Fruit fly (Drosophila melanogaster) whole organism, embryonic: ENCODE results near the gene CG10492.

Experiments used
- Atf3 ChIP-seq: fragments of 200-800 bp; sonication (Bioruptor generic); optimal IDR thresholded peaks from 3 replicates; lab custom pipeline; 2016; ENCODE audit warnings: missing biosample characterization, missing genetic modification characterization
- Bgb ChIP-seq: fragments of 200-800 bp; sonication (Bioruptor generic); IDR thresholded peaks from 2 replicates; pipeline ENCODE4 v1.3.6; 2022; ENCODE audit warnings: missing biosample characterization, missing genetic modification characterization; ENCODE audit not compliant: partially characterized antibody
- CG10147 ChIP-seq: fragments of 200-800 bp; sonication (Bioruptor generic); optimal IDR thresholded peaks from 2 replicates; lab custom pipeline; 2019; ENCODE audit warnings: missing biosample characterization, mild to moderate bottlenecking, missing genetic modification characterization, moderate library complexity
- CG1024 ChIP-seq: fragments of 200-800 bp; sonication (Bioruptor generic); IDR thresholded peaks from 2 replicates; pipeline ENCODE4 v1.3.6; 2022; ENCODE audit warnings: missing biosample characterization, missing genetic modification characterization
- CG10267 ChIP-seq: fragments of 200-800 bp; sonication (Bioruptor generic); optimal IDR thresholded peaks from 2 replicates; lab custom pipeline; 2018; ENCODE audit warnings: missing biosample characterization, mild to moderate bottlenecking, missing genetic modification characterization, moderate library complexity
- CG10321 ChIP-seq: fragments of 200-800 bp; sonication (Bioruptor generic); IDR thresholded peaks from 2 replicates; pipeline ENCODE4 v1.3.6; 2022; ENCODE audit warnings: missing biosample characterization, missing genetic modification characterization
- CG11456 ChIP-seq: fragments of 200-800 bp; sonication (Bioruptor generic); IDR thresholded peaks from 3 replicates; pipeline ENCODE4 v1.3.6; 2022; ENCODE audit warnings: missing biosample characterization, missing genetic modification characterization
- CG11695 ChIP-seq: fragments of 200-800 bp; sonication (Bioruptor generic); IDR thresholded peaks from 3 replicates; pipeline ENCODE4 v1.3.6; 2022; ENCODE audit warnings: missing biosample characterization, missing genetic modification characterization
- CG13775 ChIP-seq: fragments of 200-800 bp; sonication (Bioruptor generic); optimal IDR thresholded peaks from 3 replicates; lab custom pipeline; 2017; ENCODE audit warnings: missing biosample characterization, mild to moderate bottlenecking, missing genetic modification characterization
- CG14710 ChIP-seq: fragments of 200-800 bp; sonication (Bioruptor generic); optimal IDR thresholded peaks from 3 replicates; lab custom pipeline; 2019; ENCODE audit warnings: missing biosample characterization, mild to moderate bottlenecking, missing genetic modification characterization, moderate library complexity
- CG17359 ChIP-seq: fragments of 200-800 bp; sonication (Bioruptor generic); optimal IDR thresholded peaks from 3 replicates; lab custom pipeline; 2018; ENCODE audit warnings: missing biosample characterization, mild to moderate bottlenecking, missing genetic modification characterization, moderate library complexity
- CG2889 ChIP-seq: fragments of 200-800 bp; sonication (Bioruptor generic); IDR thresholded peaks from 3 replicates; pipeline ENCODE4 v1.3.6; 2022; ENCODE audit warnings: missing biosample characterization, missing genetic modification characterization
- CG30403 ChIP-seq: fragments of 200-800 bp; sonication (Bioruptor generic); optimal IDR thresholded peaks from 3 replicates; lab custom pipeline; 2016; ENCODE audit warnings: missing biosample characterization, missing genetic modification characterization
- CG42726 ChIP-seq: fragments of 200-800 bp; sonication (Bioruptor generic); IDR thresholded peaks from 2 replicates; pipeline ENCODE4 v1.3.6; 2022; ENCODE audit warnings: missing biosample characterization, missing genetic modification characterization; ENCODE audit not compliant: partially characterized antibody
- CG4730 ChIP-seq: fragments of 200-800 bp; sonication (Bioruptor generic); IDR thresholded peaks from 2 replicates; pipeline ENCODE4 v1.3.6; 2022; ENCODE audit warnings: missing biosample characterization, missing genetic modification characterization
- CG7786 ChIP-seq: fragments of 200-800 bp; sonication (Bioruptor generic); optimal IDR thresholded peaks from 2 replicates; lab custom pipeline; 2016; ENCODE audit warnings: missing biosample characterization, missing genetic modification characterization
- CG9437 ChIP-seq: fragments of 200-800 bp; sonication (Bioruptor generic); optimal IDR thresholded peaks from 2 replicates; lab custom pipeline; 2018; ENCODE audit warnings: missing biosample characterization, mild to moderate bottlenecking, missing genetic modification characterization
- CG9609 ChIP-seq: fragments of 200-800 bp; sonication (Bioruptor generic); optimal IDR thresholded peaks from 3 replicates; lab custom pipeline; 2016; ENCODE audit warnings: missing biosample characterization, missing genetic modification characterization
- CHES-1-like ChIP-seq: fragments of 200-800 bp; sonication (Bioruptor generic); optimal IDR thresholded peaks from 2 replicates; lab custom pipeline; 2016; ENCODE audit warnings: missing biosample characterization, missing genetic modification characterization
- CkIIα-i1 ChIP-seq: fragments of 200-800 bp; sonication (Bioruptor generic); IDR thresholded peaks from 2 replicates; pipeline ENCODE4 v1.3.6; 2022; ENCODE audit warnings: missing biosample characterization, missing genetic modification characterization
- Dek ChIP-seq: fragments of 200-800 bp; sonication (Bioruptor generic); optimal IDR thresholded peaks from 3 replicates; lab custom pipeline; 2019; ENCODE audit warnings: missing biosample characterization, mild to moderate bottlenecking, missing genetic modification characterization, moderate library complexity
- E2f2 ChIP-seq: fragments of 200-800 bp; sonication (Bioruptor generic); IDR thresholded peaks from 2 replicates; pipeline ENCODE4 v1.3.6; 2022; ENCODE audit warnings: missing biosample characterization, missing genetic modification characterization
- HLH54F ChIP-seq: fragments of 200-800 bp; sonication (Bioruptor generic); optimal IDR thresholded peaks from 3 replicates; lab custom pipeline; 2016; ENCODE audit warnings: missing biosample characterization, missing genetic modification characterization
- Hmx ChIP-seq: fragments of 200-800 bp; sonication (Bioruptor generic); optimal IDR thresholded peaks from 2 replicates; lab custom pipeline; 2016; ENCODE audit warnings: missing biosample characterization, missing genetic modification characterization
- Hr51 ChIP-seq, 2 experiments: fragments of 200-800 bp; sonication (Bioruptor generic); optimal IDR thresholded peaks; 2 replicates in 1 of 2; 3 replicates in 1 of 2; lab custom pipeline; 2016 to 2018; ENCODE audit warnings: missing biosample characterization in 2 of 2, missing genetic modification characterization in 2 of 2, mild to moderate bottlenecking in 1 of 2, moderate library complexity in 1 of 2
- Lim3 ChIP-seq: fragments of 200-800 bp; sonication (Bioruptor generic); IDR thresholded peaks from 2 replicates; pipeline ENCODE4 v1.3.6; 2022; ENCODE audit warnings: missing biosample characterization, missing genetic modification characterization
- MBD-R2 ChIP-seq: fragments of 200-800 bp; sonication (Bioruptor generic); IDR thresholded peaks from 2 replicates; pipeline ENCODE4 v1.3.6; 2022; ENCODE audit warnings: missing biosample characterization, missing genetic modification characterization
- MTF-1 ChIP-seq: fragments of 200-800 bp; sonication (Bioruptor generic); optimal IDR thresholded peaks from 2 replicates; lab custom pipeline; 2018; ENCODE audit warnings: missing biosample characterization, mild to moderate bottlenecking, missing genetic modification characterization, borderline replicate concordance
- Med ChIP-seq: fragments of 200-800 bp; sonication (Bioruptor generic); peaks from one replicate; lab custom pipeline; 2016; ENCODE audit warnings: missing biosample characterization, missing genetic modification characterization, mild to moderate bottlenecking, inconsistent platforms, moderate library complexity
- Mes4 ChIP-seq: fragments of 200-800 bp; sonication (Bioruptor generic); optimal IDR thresholded peaks from 2 replicates; lab custom pipeline; 2016; ENCODE audit warnings: missing biosample characterization, missing genetic modification characterization
- Sin3A ChIP-seq: fragments of >200 bp; optimal IDR thresholded peaks from 2 replicates; lab custom pipeline; 2018
- TFAM ChIP-seq: fragments of 200-800 bp; sonication (Bioruptor generic); optimal IDR thresholded peaks from 2 replicates; lab custom pipeline; 2017; ENCODE audit warnings: missing biosample characterization, missing genetic modification characterization, inconsistent platforms
- Usf ChIP-seq: fragments of 200-800 bp; sonication (Bioruptor generic); optimal IDR thresholded peaks from 2 replicates; lab custom pipeline; 2017; ENCODE audit warnings: missing genotype, missing biosample characterization, missing genetic modification characterization
- ab ChIP-seq: fragments of 200-800 bp; sonication (Bioruptor generic); optimal IDR thresholded peaks from 2 replicates; lab custom pipeline; 2016; ENCODE audit warnings: missing biosample characterization, missing genetic modification characterization
- ato ChIP-seq: fragments of 200-800 bp; sonication (Bioruptor generic); IDR thresholded peaks from 2 replicates; pipeline ENCODE4 v1.3.6; 2022; ENCODE audit warnings: missing biosample characterization, missing genetic modification characterization; ENCODE audit not compliant: partially characterized antibody
- en ChIP-seq: fragments of 200-800 bp; sonication (Bioruptor generic); optimal IDR thresholded peaks from 2 replicates; lab custom pipeline; 2016; ENCODE audit warnings: missing biosample characterization, missing genetic modification characterization
- fd3F ChIP-seq: fragments of 200-800 bp; sonication (Bioruptor generic); optimal IDR thresholded peaks from 2 replicates; lab custom pipeline; 2018; ENCODE audit warnings: missing biosample characterization, mild to moderate bottlenecking, missing genetic modification characterization, moderate library complexity
- fd96Cb ChIP-seq: fragments of 200-800 bp; sonication (Bioruptor generic); optimal IDR thresholded peaks from 2 replicates; lab custom pipeline; 2018; ENCODE audit warnings: missing biosample characterization, mild to moderate bottlenecking, missing genetic modification characterization, moderate library complexity
- gsb-n ChIP-seq: fragments of 200-800 bp; sonication (Bioruptor generic); optimal IDR thresholded peaks from 3 replicates; lab custom pipeline; 2018; ENCODE audit warnings: missing biosample characterization, mild to moderate bottlenecking, missing genetic modification characterization
- hb ChIP-seq: fragments of 200-800 bp; sonication (Bioruptor generic); IDR thresholded peaks from 3 replicates; pipeline ENCODE4 v1.3.6; 2022; ENCODE audit warnings: missing biosample characterization, missing genetic modification characterization; ENCODE audit not compliant: partially characterized antibody
- ken ChIP-seq: fragments of 200-800 bp; sonication (Bioruptor generic); IDR thresholded peaks from 3 replicates; pipeline ENCODE4 v1.3.6; 2022; ENCODE audit warnings: missing biosample characterization, missing genetic modification characterization
- klu ChIP-seq: fragments of 200-800 bp; sonication (Bioruptor generic); IDR thresholded peaks from 2 replicates; pipeline ENCODE4 v1.3.6; 2022; ENCODE audit warnings: missing biosample characterization, missing genetic modification characterization
- knrl ChIP-seq: fragments of 200-800 bp; sonication (Bioruptor generic); IDR thresholded peaks from 3 replicates; pipeline ENCODE4 v1.3.6; 2022; ENCODE audit warnings: missing biosample characterization, missing genetic modification characterization; ENCODE audit not compliant: partially characterized antibody
- luna ChIP-seq: fragments of 200-800 bp; sonication (Bioruptor generic); optimal IDR thresholded peaks from 2 replicates; lab custom pipeline; 2016; ENCODE audit warnings: missing biosample characterization, missing genetic modification characterization
- mam ChIP-seq: fragments of 200-800 bp; sonication (Bioruptor generic); optimal IDR thresholded peaks from 3 replicates; lab custom pipeline; 2016; ENCODE audit warnings: missing biosample characterization, missing genetic modification characterization
- otp ChIP-seq: fragments of 200-800 bp; sonication (Bioruptor generic); IDR thresholded peaks from 3 replicates; pipeline ENCODE4, ENCODE4 v1.3.6; 2022; ENCODE audit warnings: missing biosample characterization, missing genetic modification characterization
- pum ChIP-seq: fragments of 200-800 bp; sonication (Bioruptor generic); optimal IDR thresholded peaks from 2 replicates; lab custom pipeline; 2016; ENCODE audit warnings: missing biosample characterization, missing genetic modification characterization
- ranshi ChIP-seq: fragments of 200-800 bp; sonication (Bioruptor generic); IDR thresholded peaks from 2 replicates; pipeline ENCODE4 v1.3.6; 2022; ENCODE audit warnings: missing biosample characterization, missing genetic modification characterization
- schlank ChIP-seq: fragments of 200-800 bp; sonication (Bioruptor generic); optimal IDR thresholded peaks from 2 replicates; lab custom pipeline; 2018; ENCODE audit warnings: missing biosample characterization, mild to moderate bottlenecking, missing genetic modification characterization
- shn ChIP-seq: fragments of 200-800 bp; sonication (Bioruptor generic); optimal IDR thresholded peaks from 3 replicates; lab custom pipeline; 2016; ENCODE audit warnings: missing biosample characterization, missing genetic modification characterization
- unc-4 ChIP-seq: fragments of 200-800 bp; sonication (Bioruptor generic); IDR thresholded peaks from 2 replicates; pipeline ENCODE4 v1.3.6; 2022; ENCODE audit warnings: missing biosample characterization, missing genetic modification characterization; ENCODE audit not compliant: partially characterized antibody

Gene CG10492

DNA sequence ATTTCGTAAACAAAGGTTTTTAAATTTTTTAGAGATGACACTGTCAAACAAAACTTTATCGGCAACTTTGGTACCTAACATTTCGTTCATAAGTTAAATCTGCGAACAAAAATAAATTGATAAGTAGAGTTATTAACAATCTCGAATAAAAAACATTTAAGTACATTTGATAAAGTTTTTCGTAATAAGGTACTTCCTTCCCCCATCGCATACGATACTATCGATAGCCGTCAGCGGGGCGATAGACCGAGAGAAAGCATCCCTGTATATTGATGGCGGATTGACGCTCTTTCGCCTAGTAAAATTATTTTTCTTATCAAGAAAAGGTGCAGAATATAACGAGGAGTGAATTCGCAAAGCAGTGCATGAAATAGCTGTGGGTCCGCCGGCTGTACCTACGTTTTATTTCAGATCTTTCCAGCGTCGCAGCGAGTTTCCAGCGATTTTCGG lies 8.7 kb upstream of the CG10492 start, which contains the start of the genes Ttc19 and Acn (continued):
- TF ChIP-seq CG10267 (peak; percentile 94), E2f2 (peak; percentile 71), pum (GFP tag; lab: Kevin White, UChicago) (peak; percentile 91), CG2889 (GFP tag; lab: Robert Waterston, UW) (peak; percentile 71; the same call in 1 of the 3 replicates), TFAM (GFP tag; lab: Kevin White, UChicago) (peak; percentile 32), Lim3 (GFP tag; lab: Robert Waterston, UW) (peak; percentile 46; the same call in 1 of the 2 replicates), CHES-1-like (GFP tag; lab: Kevin White, UChicago) (peak; percentile 93), CG42726 (GFP tag; lab: Robert Waterston, UW) (peak; percentile 92), CG1024 (GFP tag; lab: Robert Waterston, UW) (peak; percentile 56), Dek (peak; percentile 82), otp (GFP tag; lab: Robert Waterston, UW) (peak; percentile 71; the same call in 2 of the 3 replicates), Hmx (GFP tag; lab: Kevin White, UChicago) (peak; percentile 72), CG7786 (GFP tag; lab: Kevin White, UChicago) (peak; percentile 91), Usf (peak; percentile 32), CG9609 (GFP tag; lab: Kevin White, UChicago) (peak; percentile 90), Sin3A (lab: Kevin White, UChicago) (peak; percentile 64), en (GFP tag; lab: Kevin White, UChicago) (peak; percentile 76), knrl (GFP tag; lab: Robert Waterston, UW) (peak; percentile 96), MTF-1 (GFP tag; lab: Kevin White, UChicago) (no peak), CkIIα-i1 (GFP tag; lab: Robert Waterston, UW) (no peak), schlank (peak; percentile 62), gsb-n (tag; lab: Kevin White, UChicago) (no peak), Mes4 (GFP tag; lab: Kevin White, UChicago) (peak; percentile 76), luna (GFP tag; lab: Kevin White, UChicago) (peak; percentile 64), CG30403 (GFP tag; lab: Kevin White, UChicago) (peak; percentile 92), shn (GFP tag; lab: Kevin White, UChicago) (peak; percentile 90), fd96Cb (tag; lab: Kevin White, UChicago) (peak; percentile 60), CG10147 (GFP tag; lab: Kevin White, UChicago) (peak; percentile 84), Hr51 (GFP tag; optimal IDR thresholded peaks at IDR 0.05; lab: Kevin White, UChicago) (peak; percentile 80 to 91), klu (GFP tag; lab: Robert Waterston, UW) (peak; percentile 72), CG4730 (GFP tag; lab: Robert Waterston, UW) (peak; percentile 77)

DNA sequence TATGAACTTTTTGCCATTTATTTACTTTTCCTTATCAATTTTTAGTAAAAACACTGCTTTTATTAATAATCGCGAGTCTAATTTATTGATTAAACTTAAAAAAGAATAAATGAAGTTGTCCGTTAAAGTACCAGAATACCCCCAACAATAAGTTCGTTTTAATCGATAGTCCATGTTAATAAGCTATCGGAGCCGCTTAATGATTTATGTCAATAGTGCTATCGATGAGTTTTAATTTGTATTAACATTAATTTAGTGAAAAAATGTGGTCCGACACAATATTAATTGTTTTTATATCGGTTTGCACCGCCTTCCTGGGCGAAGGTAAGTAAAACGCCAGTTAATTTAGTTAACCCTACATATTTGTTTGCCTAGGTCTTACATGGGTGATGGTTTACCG lies 5.0 kb upstream of the CG10492 start, which contains the start of gene CG10470:
CG10470 (plus strand) TSS at position 165 of the 400 bp plus-strand sequence.
- TF ChIP-seq CG11695 (no peak), unc-4 (GFP tag; lab: Robert Waterston, UW) (peak; percentile 81), MBD-R2 (GFP tag; lab: Robert Waterston, UW) (peak; percentile 56; the same call in 1 of the 2 replicates), CG14710 (tag; lab: Kevin White, UChicago) (peak; percentile 46), Bgb (GFP tag; lab: Robert Waterston, UW) (peak; percentile 79), hb (GFP tag; lab: Robert Waterston, UW) (peak; percentile 75), Atf3 (GFP tag; lab: Kevin White, UChicago) (no peak), ranshi (no peak), ab (GFP tag; lab: Kevin White, UChicago) (no peak), CG10321 (GFP tag; lab: Robert Waterston, UW) (no peak), CG9437 (GFP tag; lab: Kevin White, UChicago) (peak; percentile 77), CG11456 (GFP tag; lab: Robert Waterston, UW) (no peak), mam (GFP tag; lab: Kevin White, UChicago) (no peak), Med (peak; percentile 60), CG13775 (GFP tag; lab: Kevin White, UChicago) (no peak), ato (GFP tag; lab: Robert Waterston, UW) (peak; percentile 71), ken (no peak), CG17359 (peak; percentile 28), fd3F (GFP tag; lab: Kevin White, UChicago) (no peak), HLH54F (GFP tag; lab: Kevin White, UChicago) (no peak)
